Worm (Caenorhabditis elegans) whole organism, mixed stage, embryonic: ENCODE measurements around the gene K09E9.4.
A peak's percentile ranks its signal among the peaks of the same experiment; 100 is the strongest.

Source experiments
- M03D4.4 ChIP-seq: sonication (generic microtip); optimal IDR thresholded peaks from 2 replicates; lab custom pipeline; 2017; ENCODE audit warnings: mild to moderate bottlenecking, missing genetic modification characterization, missing compliant biosample characterization
- bed-3 ChIP-seq: fragments of 200-800 bp; sonication (Bioruptor generic); optimal IDR thresholded peaks from 3 replicates; lab custom pipeline; 2018; ENCODE audit warnings: mild to moderate bottlenecking, missing genetic modification characterization, moderate library complexity, missing compliant biosample characterization
- ceh-39 ChIP-seq: fragments of 150-350 bp; optimal IDR thresholded peaks from 2 replicates; lab custom pipeline; 2014; ENCODE audit warnings: missing biosample characterization, missing genetic modification characterization
- ceh-43 ChIP-seq: fragments of 200-800 bp; sonication (Bioruptor generic); optimal IDR thresholded peaks from 2 replicates; lab custom pipeline; 2018; ENCODE audit warnings: mild to moderate bottlenecking, missing genetic modification characterization, moderate library complexity, missing compliant biosample characterization
- ceh-83 ChIP-seq: fragments of 200-800 bp; sonication (Bioruptor generic); optimal IDR thresholded peaks from 2 replicates; lab custom pipeline; 2018; ENCODE audit warnings: mild to moderate bottlenecking, missing genetic modification characterization, missing compliant biosample characterization
- ces-1 ChIP-seq: fragments of 150-350 bp; optimal IDR thresholded peaks from 2 replicates; lab custom pipeline; 2014; ENCODE audit warnings: missing biosample characterization, missing genetic modification reagents, missing genetic modification characterization
- cnd-1 ChIP-seq: fragments of 200-800 bp; sonication (Bioruptor generic); optimal IDR thresholded peaks from 2 replicates; lab custom pipeline; 2018; ENCODE audit warnings: mild to moderate bottlenecking, missing genetic modification characterization, missing compliant biosample characterization
- drap-1 ChIP-seq: fragments of 200-800 bp; sonication (Bioruptor generic); optimal IDR thresholded peaks from 3 replicates; lab custom pipeline; 2018; ENCODE audit warnings: mild to moderate bottlenecking, missing genetic modification characterization, missing compliant biosample characterization
- elt-1 ChIP-seq: sonication (generic microtip); optimal IDR thresholded peaks from 2 replicates; lab custom pipeline; 2017; ENCODE audit warnings: missing genetic modification characterization, mild to moderate bottlenecking, missing compliant biosample characterization, antibody characterized with exemption, moderate library complexity, borderline replicate concordance; ENCODE audit not compliant: insufficient read depth
- elt-3 ChIP-seq: fragments of 150-350 bp; optimal IDR thresholded peaks from 2 replicates; lab custom pipeline; 2014; ENCODE audit warnings: missing biosample characterization, missing genetic modification characterization
- flh-1 ChIP-seq: fragments of 200-800 bp; sonication (Bioruptor generic); optimal IDR thresholded peaks from 2 replicates; lab custom pipeline; 2018; ENCODE audit warnings: mild to moderate bottlenecking, missing genetic modification characterization, moderate library complexity, missing compliant biosample characterization
- ham-2 ChIP-seq: fragments of 200-800 bp; sonication (Bioruptor generic); optimal IDR thresholded peaks from 2 replicates; lab custom pipeline; 2018; ENCODE audit warnings: mild to moderate bottlenecking, missing genetic modification characterization, missing compliant biosample characterization
- lsy-2 ChIP-seq: fragments of 150-350 bp; optimal IDR thresholded peaks from 2 replicates; lab custom pipeline; 2014; ENCODE audit warnings: missing biosample characterization, missing genetic modification characterization
- mab-5 ChIP-seq: fragments of 150-350 bp; optimal IDR thresholded peaks from 2 replicates; lab custom pipeline; 2014; ENCODE audit warnings: missing biosample characterization, missing genetic modification characterization
- mep-1 ChIP-seq: fragments of 150-350 bp; optimal IDR thresholded peaks from 2 replicates; lab custom pipeline; 2017; ENCODE audit warnings: missing biosample characterization, missing genetic modification reagents, missing genetic modification characterization, inconsistent platforms
- mls-2 ChIP-seq: sonication (generic microtip); optimal IDR thresholded peaks from 2 replicates; lab custom pipeline; 2016; ENCODE audit warnings: mild to moderate bottlenecking, missing genetic modification characterization, moderate library complexity, missing compliant biosample characterization
- nhr-12 ChIP-seq: fragments of 150-350 bp; optimal IDR thresholded peaks from 2 replicates; lab custom pipeline; 2014; ENCODE audit warnings: missing biosample characterization, missing genetic modification characterization
- nhr-2 ChIP-seq: fragments of 150-350 bp; optimal IDR thresholded peaks from 2 replicates; lab custom pipeline; 2014; ENCODE audit warnings: missing biosample characterization, missing genetic modification characterization
- nhr-237 ChIP-seq: fragments of 150-350 bp; optimal IDR thresholded peaks from 2 replicates; lab custom pipeline; 2014; ENCODE audit warnings: missing biosample characterization, missing genetic modification characterization
- nhr-28 ChIP-seq: fragments of 150-350 bp; optimal IDR thresholded peaks from 2 replicates; lab custom pipeline; 2014; ENCODE audit warnings: missing biosample characterization, missing genetic modification characterization
- nhr-76 ChIP-seq: sonication (generic microtip); optimal IDR thresholded peaks from 2 replicates; lab custom pipeline; 2017; ENCODE audit warnings: missing biosample characterization, missing genetic modification characterization
- pha-4 ChIP-seq: fragments of 150-350 bp; optimal IDR thresholded peaks from 2 replicates; lab custom pipeline; 2018; ENCODE audit warnings: missing biosample characterization, missing genetic modification reagents, missing genetic modification characterization
- sem-2 ChIP-seq: fragments of 200-800 bp; sonication (Bioruptor generic); optimal IDR thresholded peaks from 2 replicates; lab custom pipeline; 2018; ENCODE audit warnings: mild to moderate bottlenecking, missing genetic modification characterization, missing compliant biosample characterization
- snpc-4 ChIP-seq: fragments of 150-350 bp; optimal IDR thresholded peaks from 2 replicates; lab custom pipeline; 2014; ENCODE audit warnings: missing biosample characterization, missing genetic modification characterization
- sptf-1 ChIP-seq: sonication (generic microtip); optimal IDR thresholded peaks from 2 replicates; lab custom pipeline; 2017; ENCODE audit warnings: mild to moderate bottlenecking, missing genetic modification characterization, moderate library complexity, missing compliant biosample characterization
- tbx-8 ChIP-seq: fragments of 200-800 bp; sonication (Bioruptor generic); optimal IDR thresholded peaks from 2 replicates; lab custom pipeline; 2018; ENCODE audit warnings: mild to moderate bottlenecking, missing genetic modification characterization, moderate library complexity, missing compliant biosample characterization
- unc-120 ChIP-seq: sonication (generic microtip); optimal IDR thresholded peaks from 2 replicates; lab custom pipeline; 2017; ENCODE audit warnings: missing genetic modification characterization, missing compliant biosample characterization; ENCODE audit not compliant: poor library complexity, severe bottlenecking
- unc-39 ChIP-seq: fragments of 150-350 bp; optimal IDR thresholded peaks from 2 replicates; lab custom pipeline; 2014; ENCODE audit warnings: missing biosample characterization, missing genetic modification characterization
- unc-62 ChIP-seq: fragments of 150-350 bp; optimal IDR thresholded peaks from 2 replicates; lab custom pipeline; 2014; ENCODE audit warnings: missing biosample characterization, missing genetic modification reagents, missing genetic modification characterization
- zip-8 ChIP-seq: fragments of 150-350 bp; optimal IDR thresholded peaks from 2 replicates; lab custom pipeline; 2014; ENCODE audit warnings: missing biosample characterization, missing genetic modification characterization
- ztf-11 ChIP-seq: fragments of 150-350 bp; optimal IDR thresholded peaks from 2 replicates; lab custom pipeline; 2014; ENCODE audit warnings: missing biosample characterization, missing genetic modification characterization

K09E9.4 gene

DNA sequence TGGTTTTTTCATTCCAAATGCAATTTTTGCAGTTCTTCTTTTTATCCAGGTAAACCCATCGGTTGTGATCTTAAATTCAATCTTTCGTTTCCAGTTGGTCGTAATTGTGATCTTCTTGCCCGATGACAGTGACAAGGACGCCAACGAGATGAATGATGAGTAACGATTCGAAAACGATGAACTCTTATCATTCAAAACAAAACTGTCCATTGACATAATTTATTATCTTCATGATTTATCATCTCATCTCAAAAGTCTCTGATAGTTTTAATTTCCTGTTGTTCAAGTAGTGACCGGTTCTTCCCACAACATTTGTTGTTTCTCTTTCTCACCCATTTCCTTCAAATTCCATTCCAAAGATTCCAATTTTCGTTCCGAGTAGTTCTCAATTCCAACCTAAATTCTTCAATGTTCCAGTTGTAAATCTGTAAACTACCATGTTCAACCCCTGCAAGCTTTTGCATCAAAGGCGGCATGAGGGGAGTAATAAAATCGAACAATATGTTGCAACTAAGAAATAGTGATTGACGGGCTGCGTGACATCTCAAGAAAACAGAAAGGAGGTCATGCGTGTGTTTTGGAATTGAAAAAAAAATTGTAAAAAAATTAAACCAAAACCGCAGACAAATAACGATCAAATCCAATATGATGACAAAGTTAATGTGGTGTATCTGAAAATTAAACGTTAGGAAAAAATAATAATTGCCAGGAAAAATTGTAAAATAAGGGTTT lies 4.0 kb downstream of the K09E9.4 start:
- TF ChIP-seq unc-62 (GFP tag; lab: Kevin White, UChicago): peak; percentile 28
- no peak for TF ChIP-seq sem-2

DNA sequence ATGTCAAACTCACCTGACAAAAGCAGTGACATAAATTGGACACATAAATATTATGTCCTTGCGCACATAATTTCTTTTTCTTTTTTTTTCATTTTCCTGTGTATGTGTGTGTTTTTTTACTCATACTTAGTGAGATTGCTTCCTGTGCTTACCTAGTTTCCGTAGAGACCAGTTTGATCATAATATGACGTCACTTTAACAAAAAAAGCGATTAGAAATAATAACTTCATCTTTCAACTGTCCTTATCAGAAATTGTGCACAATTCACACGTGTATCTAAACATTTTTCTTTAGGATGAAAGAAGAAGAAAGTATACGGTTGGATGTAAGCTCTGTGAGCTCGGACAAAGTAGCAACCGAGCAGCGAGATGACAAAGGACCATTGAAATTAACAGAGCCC lies 8.2 kb downstream of the K09E9.4 start:
- TF ChIP-seq nhr-2 (tag; lab: Kevin White, UChicago) (no peak), zip-8 (tag; lab: Kevin White, UChicago) (peak; percentile 19)

DNA sequence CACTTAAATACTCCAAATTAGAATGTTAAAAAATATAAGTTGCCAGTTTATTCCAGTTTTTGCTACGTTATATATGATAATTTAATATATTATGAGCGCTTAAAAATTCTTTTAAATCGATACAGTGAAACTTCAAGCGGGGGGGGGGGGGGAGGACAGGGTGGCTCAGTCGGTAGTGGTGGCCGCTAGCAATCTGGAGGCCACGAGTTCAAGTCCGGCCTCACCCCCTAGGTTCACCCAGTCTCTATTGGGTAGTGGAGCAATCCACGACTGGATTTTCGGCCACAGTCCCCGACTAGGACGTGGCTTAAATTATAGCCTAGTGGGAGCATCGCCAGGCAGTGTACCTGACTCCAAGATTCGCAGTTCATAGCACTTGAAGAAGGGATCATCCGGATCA lies 9.2 kb downstream of the K09E9.4 start:
- TF ChIP-seq sem-2 (no peak), tbx-8 (GFP tag; lab: Kevin White, UChicago) (no peak), snpc-4 (tag; lab: Kevin White, UChicago) (no peak)

DNA sequence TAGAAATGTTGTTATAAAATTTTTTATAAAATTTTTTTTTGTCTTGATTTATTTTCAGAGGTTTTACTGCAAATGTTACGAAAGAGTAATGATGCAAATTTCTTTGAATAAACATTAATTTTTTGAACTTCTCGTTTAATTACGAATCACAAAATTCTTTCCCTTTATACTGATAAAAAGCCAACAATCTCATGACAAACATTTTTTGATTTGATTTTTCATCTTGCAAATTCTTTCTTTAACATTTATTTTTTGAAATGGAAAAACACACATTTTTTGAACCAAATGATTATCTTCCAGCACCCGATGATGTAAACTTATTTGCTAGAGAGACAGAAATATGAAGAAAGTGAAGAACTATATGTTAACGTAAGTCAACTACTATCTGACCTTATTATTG lies 10.0 kb downstream of the K09E9.4 start, which contains the start of gene K09E9.1:
Gene K09E9.1 (plus strand): TSS at position 301 of the 400 bp plus-strand sequence.
- TF ChIP-seq cnd-1: no peak
- no peak for TF ChIP-seq unc-39 (tag; lab: Kevin White, UChicago)
- no peak for TF ChIP-seq sptf-1 (tag; lab: Kevin White, UChicago)
- no peak for TF ChIP-seq ces-1 (GFP tag; lab: Kevin White, UChicago)
- TF ChIP-seq mab-5 (tag; lab: Kevin White, UChicago): no peak
- TF ChIP-seq nhr-12 (tag; lab: Kevin White, UChicago): no peak
- TF ChIP-seq mls-2 (tag; lab: Kevin White, UChicago): no peak
- no peak for TF ChIP-seq ceh-83
- TF ChIP-seq bed-3 (GFP tag; lab: Kevin White, UChicago): no peak
- TF ChIP-seq elt-3 (tag; lab: Kevin White, UChicago): no peak
- no peak for TF ChIP-seq elt-1 (tag; lab: Kevin White, UChicago)
- TF ChIP-seq ceh-39: no peak
- TF ChIP-seq unc-120 (tag; lab: Kevin White, UChicago): no peak
- TF ChIP-seq drap-1 (GFP tag; lab: Kevin White, UChicago): no peak
- no peak for TF ChIP-seq ceh-43 (GFP tag; lab: Kevin White, UChicago)
- no peak for TF ChIP-seq nhr-2 (tag; lab: Kevin White, UChicago)
- TF ChIP-seq mep-1 (tag; lab: Kevin White, UChicago): no peak
- no peak for TF ChIP-seq flh-1 (GFP tag; lab: Kevin White, UChicago)

DNA sequence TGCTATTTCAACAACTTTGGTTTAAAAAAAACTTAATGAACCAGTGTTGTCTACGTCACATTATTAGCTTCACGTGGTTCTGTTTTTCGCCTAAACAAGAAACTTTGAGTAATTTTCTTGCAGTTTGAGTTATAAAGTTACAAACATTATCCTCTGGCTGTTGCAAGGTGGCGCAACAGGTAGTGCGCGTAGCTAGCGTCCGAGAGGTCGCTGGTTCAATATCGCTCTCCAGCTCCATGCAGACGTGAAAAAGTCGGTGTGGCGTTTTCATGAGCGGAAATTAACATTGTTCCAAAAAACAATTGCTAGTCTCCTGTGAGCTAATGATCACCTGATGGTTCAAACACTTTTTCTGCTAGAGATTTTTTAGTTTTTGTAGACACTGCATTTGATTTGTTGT lies 11.0 kb downstream of the K09E9.4 start:
- TF ChIP-seq mab-5 (tag; lab: Kevin White, UChicago) (no peak), mep-1 (tag; lab: Kevin White, UChicago) (no peak), ceh-39 (no peak), ham-2 (GFP tag; lab: Kevin White, UChicago) (no peak), nhr-2 (tag; lab: Kevin White, UChicago) (no peak), ceh-43 (GFP tag; lab: Kevin White, UChicago) (no peak), drap-1 (GFP tag; lab: Kevin White, UChicago) (no peak), pha-4 (tag; lab: Kevin White, UChicago) (no peak), elt-3 (tag; lab: Kevin White, UChicago) (no peak), ztf-11 (tag; lab: Kevin White, UChicago) (no peak), bed-3 (GFP tag; lab: Kevin White, UChicago) (no peak), lsy-2 (tag; lab: Kevin White, UChicago) (no peak), unc-39 (tag; lab: Kevin White, UChicago) (no peak), tbx-8 (GFP tag; lab: Kevin White, UChicago) (no peak), nhr-12 (tag; lab: Kevin White, UChicago) (no peak), M03D4.4 (tag; lab: Kevin White, UChicago) (no peak), nhr-237 (tag; lab: Kevin White, UChicago) (no peak), nhr-28 (no peak), nhr-76 (tag; lab: Kevin White, UChicago) (no peak)
